Worm (Caenorhabditis elegans): ENCODE data around the gene efn-3.
"Not testable (repeated sequence)": the region's sequence is repeated elsewhere in the genome, so short reads cannot be mapped to it uniquely, and the experiment has no call there.

DNA sequence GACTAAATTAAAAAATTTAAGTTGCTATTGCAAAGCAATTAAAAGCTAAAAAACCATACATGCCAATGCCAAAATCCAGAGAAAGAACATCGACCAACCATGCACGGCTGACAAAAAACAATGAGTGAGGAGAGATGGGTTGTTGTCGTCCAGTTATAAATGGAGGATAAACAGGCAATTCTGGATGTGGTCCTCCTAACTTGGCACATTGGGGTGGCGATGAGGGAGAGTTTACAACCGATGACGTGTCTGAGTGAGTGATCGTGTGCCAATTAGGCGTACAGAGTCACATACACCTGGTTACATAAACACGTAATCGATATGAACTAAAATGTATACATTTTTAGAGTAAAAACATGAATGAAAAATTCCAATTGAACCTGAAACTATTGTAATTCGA is 45.9 kb downstream of the efn-3 start, which contains the start of gene C29F7.10:
- TF ChIP-seq unc-42 (tag; optimal IDR thresholded peaks at IDR 0.05); fkh-10 (GFP tag; optimal IDR thresholded peaks at IDR 0.05); sox-4 (tag; optimal IDR thresholded peaks at IDR 0.05); tbx-7 (tag; optimal IDR thresholded peaks at IDR 0.05); pha-4 (tag; optimal IDR thresholded peaks at IDR 0.05); sdc-2 (tag; optimal IDR thresholded peaks at IDR 0.05); dmd-4 (tag; optimal IDR thresholded peaks at IDR 0.05; ENCODE audit: borderline replicate concordance); fkh-6 (tag; optimal IDR thresholded peaks at IDR 0.05); pqm-1 (tag; optimal IDR thresholded peaks at IDR 0.05); che-1 (tag; optimal IDR thresholded peaks at IDR 0.05): not testable (repeated sequence)
